Worm (Caenorhabditis elegans) whole organism, young adult: ENCODE measurements around the gene T12E12.6.

Experiments used
- snpc-4 ChIP-seq, 5 experiments: fragments of 150-350 bp in 1 of 5; sonication (generic microtip) in 4 of 5; optimal IDR thresholded peaks; 2 replicates each; lab custom pipeline; 2014 to 2018; ENCODE audit warnings: missing genetic modification characterization in 5 of 5, missing biosample characterization in 3 of 5, antibody characterized with exemption in 2 of 5, mild to moderate bottlenecking in 2 of 5, missing compliant biosample characterization in 2 of 5, missing genotype in 2 of 5, moderate library complexity in 2 of 5, missing genetic modification reagents in 1 of 5
- ztf-3 ChIP-seq: fragments of 200-800 bp; sonication (Bioruptor generic); optimal IDR thresholded peaks from 2 replicates; lab custom pipeline; 2018; ENCODE audit warnings: mild to moderate bottlenecking, missing genetic modification characterization, missing compliant biosample characterization

DNA sequence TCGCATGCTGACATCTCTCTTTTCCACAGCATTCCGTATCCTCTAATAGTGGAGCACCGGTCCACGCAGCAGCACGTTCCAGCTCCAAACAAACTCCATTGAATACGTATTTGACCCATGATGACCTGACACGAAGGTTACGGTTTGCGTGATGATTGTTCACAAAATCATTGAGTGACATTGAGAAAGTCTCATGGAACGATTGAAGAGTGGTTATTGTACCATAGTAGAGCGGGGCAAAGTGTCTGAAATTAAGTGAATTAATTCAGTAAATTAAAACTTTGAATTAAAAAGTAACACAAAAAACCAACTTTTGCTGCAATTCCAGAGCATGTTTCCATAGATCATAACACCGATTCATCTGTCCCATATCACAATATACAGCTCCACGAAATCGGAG, 39.3 kb downstream of the T12E12.6 start:
- no peak for TF ChIP-seq ztf-3 (GFP tag; lab: Kevin White, UChicago)
- TF ChIP-seq snpc-4 (GFP tag; optimal IDR thresholded peaks at IDR 0.05; lab: Kevin White, UChicago): no peak
- no peak for TF ChIP-seq snpc-4 (tag; optimal IDR thresholded peaks at IDR 0.05; lab: Kevin White, UChicago)
